Fruit fly (Drosophila melanogaster) whole organism, embryonic: ENCODE measurements around the gene CG42728.
A peak's percentile ranks its signal among the peaks of the same experiment; 100 is the strongest.

Experiments used
- BtbVII ChIP-seq: fragments of 200-800 bp; sonication (Bioruptor generic); optimal IDR thresholded peaks from 3 replicates; lab custom pipeline; 2017; ENCODE audit warnings: missing biosample characterization, mild to moderate bottlenecking, missing genetic modification characterization
- CG12071 ChIP-seq: fragments of 200-800 bp; sonication (Bioruptor generic); optimal IDR thresholded peaks from 3 replicates; lab custom pipeline; 2018; ENCODE audit warnings: missing biosample characterization, mild to moderate bottlenecking, missing genetic modification characterization
- CG14965 ChIP-seq: fragments of 200-800 bp; sonication (Bioruptor generic); optimal IDR thresholded peaks from 2 replicates; lab custom pipeline; 2016; ENCODE audit warnings: missing biosample characterization, missing genetic modification characterization, borderline replicate concordance
- CG16863 ChIP-seq: fragments of 200-800 bp; sonication (Bioruptor generic); optimal IDR thresholded peaks from 3 replicates; lab custom pipeline; 2016; ENCODE audit warnings: missing biosample characterization, missing genetic modification characterization
- CG1792 ChIP-seq: fragments of 200-800 bp; sonication (Bioruptor generic); optimal IDR thresholded peaks from 2 replicates; lab custom pipeline; 2016; ENCODE audit warnings: missing biosample characterization, missing genetic modification characterization
- CG18476 ChIP-seq: fragments of 200-800 bp; sonication (Bioruptor generic); optimal IDR thresholded peaks from 2 replicates; lab custom pipeline; 2016; ENCODE audit warnings: missing biosample characterization, mild to moderate bottlenecking, missing genetic modification characterization
- CG2678 ChIP-seq: fragments of 200-800 bp; sonication (Bioruptor generic); optimal IDR thresholded peaks from 3 replicates; lab custom pipeline; 2019; ENCODE audit warnings: missing biosample characterization, mild to moderate bottlenecking, missing genetic modification characterization, moderate library complexity
- CG34376 ChIP-seq: fragments of 200-800 bp; sonication (Bioruptor generic); optimal IDR thresholded peaks from 2 replicates; lab custom pipeline; 2018; ENCODE audit warnings: missing biosample characterization, mild to moderate bottlenecking, missing genetic modification characterization
- CG8765 ChIP-seq: fragments of 200-800 bp; sonication (Bioruptor generic); IDR thresholded peaks from 2 replicates; pipeline ENCODE4 v1.3.6; 2022; ENCODE audit warnings: missing biosample characterization, missing genetic modification characterization
- Camta ChIP-seq: fragments of 200-800 bp; sonication (Bioruptor generic); optimal IDR thresholded peaks from 2 replicates; lab custom pipeline; 2016; ENCODE audit warnings: missing biosample characterization, missing genetic modification characterization
- D ChIP-seq, 2 experiments: fragments of 200-800 bp in 1 of 2; fragments of >200 bp in 1 of 2; sonication (Bioruptor generic) in 1 of 2; optimal IDR thresholded peaks; 2 replicates in 1 of 2; 3 replicates in 1 of 2; lab custom pipeline; 2017; ENCODE audit warnings: mild to moderate bottlenecking in 1 of 2, missing biosample characterization in 1 of 2, missing genetic modification characterization in 1 of 2, missing genetic modification reagents in 1 of 2
- D19A ChIP-seq: fragments of 200-800 bp; optimal IDR thresholded peaks from 3 replicates; lab custom pipeline; 2019; ENCODE audit warnings: missing biosample characterization, mild to moderate bottlenecking, missing genetic modification characterization, moderate library complexity
- Deaf1 ChIP-seq: fragments of 200-800 bp; optimal IDR thresholded peaks from 3 replicates; lab custom pipeline; 2019; ENCODE audit warnings: missing biosample characterization, mild to moderate bottlenecking, missing genetic modification characterization, moderate library complexity
- Dref ChIP-seq: fragments of 200-800 bp; sonication (Bioruptor generic); IDR thresholded peaks from 2 replicates; pipeline ENCODE4 v1.3.6; 2022; ENCODE audit warnings: missing biosample characterization, missing genetic modification characterization
- Hand ChIP-seq: fragments of 200-800 bp; sonication (Bioruptor generic); optimal IDR thresholded peaks from 2 replicates; lab custom pipeline; 2017; ENCODE audit warnings: mild to moderate bottlenecking, missing biosample characterization, missing genetic modification reagents, missing genetic modification characterization
- HmgZ ChIP-seq: fragments of 200-800 bp; sonication (Bioruptor generic); optimal IDR thresholded peaks from 2 replicates; lab custom pipeline; 2018; ENCODE audit warnings: missing biosample characterization, mild to moderate bottlenecking, missing genetic modification characterization
- Hr39 ChIP-seq: fragments of >200 bp; optimal IDR thresholded peaks from 2 replicates; lab custom pipeline; 2017
- Meics ChIP-seq: fragments of 200-800 bp; sonication (Bioruptor generic); optimal IDR thresholded peaks from 2 replicates; lab custom pipeline; 2017; ENCODE audit warnings: missing biosample characterization, mild to moderate bottlenecking, missing genetic modification characterization
- NK7.1 ChIP-seq: fragments of 200-800 bp; sonication (Bioruptor generic); optimal IDR thresholded peaks from 3 replicates; lab custom pipeline; 2016; ENCODE audit warnings: missing biosample characterization, missing genetic modification characterization
- Nf-YB ChIP-seq: fragments of 200-800 bp; sonication (Bioruptor generic); optimal IDR thresholded peaks from 3 replicates; lab custom pipeline; 2019; ENCODE audit warnings: missing biosample characterization, mild to moderate bottlenecking, missing genetic modification characterization, moderate library complexity
- Scr ChIP-seq: fragments of 200-800 bp; sonication (Bioruptor generic); IDR thresholded peaks from 2 replicates; pipeline ENCODE4 v1.3.6; 2022; ENCODE audit warnings: missing biosample characterization, missing genetic modification characterization; ENCODE audit not compliant: partially characterized antibody
- Sox100B ChIP-seq: fragments of 200-800 bp; sonication (Bioruptor generic); optimal IDR thresholded peaks from 3 replicates; lab custom pipeline; 2018; ENCODE audit warnings: missing biosample characterization, mild to moderate bottlenecking, missing genetic modification characterization
- Sox102F ChIP-seq: fragments of 200-800 bp; sonication (Bioruptor generic); optimal IDR thresholded peaks from 2 replicates; lab custom pipeline; 2018; ENCODE audit warnings: missing biosample characterization, mild to moderate bottlenecking, missing genetic modification characterization, moderate library complexity
- TFAM ChIP-seq: fragments of 200-800 bp; sonication (Bioruptor generic); optimal IDR thresholded peaks from 2 replicates; lab custom pipeline; 2017; ENCODE audit warnings: missing biosample characterization, missing genetic modification characterization, inconsistent platforms
- Tbp ChIP-seq: fragments of >200 bp; optimal IDR thresholded peaks from 2 replicates; lab custom pipeline; 2018; ENCODE audit warnings: missing biosample characterization, missing genetic modification characterization
- ac ChIP-seq: fragments of 200-800 bp; sonication (Bioruptor generic); optimal IDR thresholded peaks from 3 replicates; lab custom pipeline; 2017; ENCODE audit warnings: missing biosample characterization, mild to moderate bottlenecking, missing genetic modification characterization
- al ChIP-seq: fragments of 200-800 bp; sonication (Bioruptor generic); IDR thresholded peaks from 2 replicates; pipeline ENCODE4 v1.3.6; 2022; ENCODE audit warnings: missing biosample characterization, missing genetic modification characterization
- bigmax ChIP-seq: fragments of 200-800 bp; sonication (Bioruptor generic); optimal IDR thresholded peaks from 2 replicates; lab custom pipeline; 2018; ENCODE audit warnings: missing biosample characterization, mild to moderate bottlenecking, missing genetic modification characterization
- br ChIP-seq: fragments of >200 bp; optimal IDR thresholded peaks from 2 replicates; lab custom pipeline; 2017
- cato ChIP-seq: fragments of 200-800 bp; sonication (Bioruptor generic); optimal IDR thresholded peaks from 2 replicates; lab custom pipeline; 2016; ENCODE audit warnings: missing biosample characterization, missing genetic modification characterization, borderline replicate concordance
- chif ChIP-seq, 2 experiments: fragments of 200-800 bp; sonication (Bioruptor generic); optimal IDR thresholded peaks; 3 replicates each; lab custom pipeline; 2016; ENCODE audit warnings: missing biosample characterization in 2 of 2, missing genetic modification characterization in 2 of 2
- ems ChIP-seq: fragments of 200-800 bp; sonication (Bioruptor generic); optimal IDR thresholded peaks from 3 replicates; lab custom pipeline; 2016; ENCODE audit warnings: missing biosample characterization, missing genetic modification characterization
- exex ChIP-seq: fragments of 200-800 bp; sonication (Bioruptor generic); optimal IDR thresholded peaks from 4 replicates; lab custom pipeline; 2018; ENCODE audit warnings: missing biosample characterization, mild to moderate bottlenecking, missing genetic modification characterization, moderate library complexity
- fd64A ChIP-seq: fragments of 200-800 bp; sonication (Bioruptor generic); optimal IDR thresholded peaks from 3 replicates; lab custom pipeline; 2018; ENCODE audit warnings: missing biosample characterization, mild to moderate bottlenecking, missing genetic modification characterization
- gce ChIP-seq: fragments of 200-800 bp; sonication (Bioruptor generic); IDR thresholded peaks from 3 replicates; pipeline ENCODE4 v1.3.6; 2022; ENCODE audit warnings: missing biosample characterization, missing genetic modification characterization
- gcm2 ChIP-seq: fragments of 200-800 bp; sonication (Bioruptor generic); optimal IDR thresholded peaks from 2 replicates; lab custom pipeline; 2016; ENCODE audit warnings: missing biosample characterization, missing genetic modification characterization
- psq ChIP-seq: fragments of 200-800 bp; sonication (Bioruptor generic); optimal IDR thresholded peaks from 2 replicates; lab custom pipeline; 2017; ENCODE audit warnings: missing biosample characterization, missing genetic modification characterization
- run ChIP-seq: fragments of 200-800 bp; sonication (Bioruptor generic); optimal IDR thresholded peaks from 3 replicates; lab custom pipeline; 2018; ENCODE audit warnings: missing biosample characterization, mild to moderate bottlenecking, missing genetic modification characterization
- sens ChIP-seq: fragments of 200-800 bp; sonication (Bioruptor generic); peaks from one replicate; lab custom pipeline; 2016; ENCODE audit warnings: missing biosample characterization, missing genetic modification characterization
- sqz ChIP-seq: fragments of 200-800 bp; sonication (Bioruptor generic); optimal IDR thresholded peaks from 3 replicates; lab custom pipeline; 2018; ENCODE audit warnings: missing biosample characterization, mild to moderate bottlenecking, missing genetic modification characterization
- sug ChIP-seq: fragments of 200-800 bp; optimal IDR thresholded peaks from 2 replicates; lab custom pipeline; 2019; ENCODE audit warnings: missing biosample characterization, mild to moderate bottlenecking, missing genetic modification characterization, moderate library complexity
- tll ChIP-seq, 2 experiments: fragments of 200-800 bp in 1 of 2; fragments of >200 bp in 1 of 2; sonication (Bioruptor generic) in 1 of 2; optimal IDR thresholded peaks; 2 replicates each; lab custom pipeline; 2017 to 2019; ENCODE audit warnings: missing biosample characterization in 2 of 2, missing genetic modification characterization in 2 of 2, mild to moderate bottlenecking in 1 of 2, moderate library complexity in 1 of 2
- z ChIP-seq: fragments of 200-800 bp; sonication (Bioruptor generic); IDR thresholded peaks from 3 replicates; pipeline ENCODE4 v1.3.6; 2022; ENCODE audit warnings: missing biosample characterization, missing genetic modification characterization

CG42728 gene

dm6 chr3L:15520320-15520719, 7.7 kb downstream of the CG42728 start, which contains the start of gene yellow-k:
Gene yellow-k (plus strand): TSS chr3L:15520620.
- TF ChIP-seq CG1792 (GFP tag; lab: Kevin White, UChicago) (no peak), z (no peak), CG14965 (GFP tag; lab: Kevin White, UChicago) (no peak), run (no peak), Camta (no peak), tll (GFP tag; optimal IDR thresholded peaks at IDR 0.05; lab: Kevin White, UChicago) (no peak), D19A (tag; lab: Kevin White, UChicago) (no peak), chif (GFP tag; optimal IDR thresholded peaks at IDR 0.05; lab: Kevin White, UChicago) (no peak), CG16863 (no peak), Scr (no peak), CG8765 (GFP tag; lab: Robert Waterston, UW) (no peak), CG12071 (GFP tag; lab: Kevin White, UChicago) (no peak), al (GFP tag; lab: Robert Waterston, UW) (no peak), psq (GFP tag; lab: Kevin White, UChicago) (no peak), D (optimal IDR thresholded peaks at IDR 0.05; lab: Kevin White, UChicago) (no peak), D (GFP tag; optimal IDR thresholded peaks at IDR 0.05; lab: Kevin White, UChicago) (no peak), CG18476 (GFP tag; lab: Kevin White, UChicago) (no peak), Nf-YB (no peak), Hr39 (no peak)

dm6 chr3L:15519920-15520319, 8.1 kb downstream of the CG42728 start:
- no peak for TF ChIP-seq Sox100B (GFP tag; lab: Kevin White, UChicago)
- peak; percentile 22 for TF ChIP-seq BtbVII (GFP tag; lab: Kevin White, UChicago)
- TF ChIP-seq fd64A (GFP tag; lab: Kevin White, UChicago) = no peak
- no peak for TF ChIP-seq br
- TF ChIP-seq Dref (GFP tag; lab: Robert Waterston, UW) = no peak
- TF ChIP-seq sens (GFP tag; lab: Kevin White, UChicago) = peak; percentile 57
- peak; percentile 94 for TF ChIP-seq exex (tag; lab: Kevin White, UChicago)
- no peak for TF ChIP-seq TFAM
- TF ChIP-seq bigmax (GFP tag; lab: Kevin White, UChicago) = peak; percentile 74
- TF ChIP-seq NK7.1 (GFP tag; lab: Kevin White, UChicago) = no peak
- TF ChIP-seq CG2678 (tag; lab: Kevin White, UChicago) = peak; percentile 66
- TF ChIP-seq Hand (GFP tag; lab: Kevin White, UChicago) = no peak
- TF ChIP-seq gce = no peak
- TF ChIP-seq sqz = no peak
- no peak for TF ChIP-seq Deaf1 (tag; lab: Kevin White, UChicago)
- no peak for TF ChIP-seq cato (GFP tag; lab: Kevin White, UChicago)
- TF ChIP-seq ac = no peak
- TF ChIP-seq gcm2 (GFP tag; lab: Kevin White, UChicago) = no peak
- no peak for TF ChIP-seq HmgZ (tag; lab: Kevin White, UChicago)
- TF ChIP-seq Tbp (GFP tag; lab: Kevin White, UChicago) = no peak
- TF ChIP-seq Sox102F (GFP tag; lab: Kevin White, UChicago) = no peak
- TF ChIP-seq Meics (GFP tag; lab: Kevin White, UChicago) = peak; percentile 10
- no peak for TF ChIP-seq ems
- peak; percentile 62 for TF ChIP-seq CG34376
- TF ChIP-seq sug (tag; lab: Kevin White, UChicago) = peak; percentile 54
